Worm (Caenorhabditis elegans) whole organism, late embryonic: Measurements from ENCODE around the gene srh-45.
A peak's percentile ranks its signal among the peaks of the same experiment; 100 is the strongest.

Experiments
- K02D7.2 ChIP-seq: sonication (generic microtip); optimal IDR thresholded peaks from 2 replicates; lab custom pipeline; 2017; ENCODE audit warnings: mild to moderate bottlenecking, missing genetic modification characterization, missing compliant biosample characterization
- K09A11.1 ChIP-seq: sonication (generic microtip); optimal IDR thresholded peaks from 2 replicates; lab custom pipeline; 2017; ENCODE audit warnings: antibody characterized with exemption, mild to moderate bottlenecking, missing genetic modification characterization, missing compliant biosample characterization; ENCODE audit not compliant: insufficient read depth
- ceh-18 ChIP-seq: sonication (generic microtip); optimal IDR thresholded peaks from 2 replicates; lab custom pipeline; 2016; ENCODE audit warnings: missing genetic modification characterization, missing compliant biosample characterization
- ceh-19 ChIP-seq: fragments of 200-800 bp; sonication (Bioruptor generic); optimal IDR thresholded peaks from 2 replicates; lab custom pipeline; 2018; ENCODE audit warnings: mild to moderate bottlenecking, missing genetic modification characterization, missing compliant biosample characterization
- ceh-24 ChIP-seq: sonication (generic microtip); optimal IDR thresholded peaks from 2 replicates; lab custom pipeline; 2016; ENCODE audit warnings: mild to moderate bottlenecking, missing genetic modification characterization, missing compliant biosample characterization
- ceh-31 ChIP-seq: sonication (generic microtip); optimal IDR thresholded peaks from 2 replicates; lab custom pipeline; 2016; ENCODE audit warnings: missing genetic modification characterization, missing compliant biosample characterization
- ceh-34 ChIP-seq: sonication (generic microtip); optimal IDR thresholded peaks from 2 replicates; lab custom pipeline; 2016; ENCODE audit warnings: mild to moderate bottlenecking, missing genetic modification characterization, missing compliant biosample characterization
- ceh-48 ChIP-seq: sonication (generic microtip); optimal IDR thresholded peaks from 2 replicates; lab custom pipeline; 2016; ENCODE audit warnings: missing genetic modification characterization, inconsistent platforms, missing compliant biosample characterization
- ceh-6 ChIP-seq: fragments of 200-800 bp; sonication (Bioruptor generic); optimal IDR thresholded peaks from 2 replicates; lab custom pipeline; 2018; ENCODE audit warnings: mild to moderate bottlenecking, missing genetic modification characterization, missing compliant biosample characterization
- elt-2 ChIP-seq: sonication (generic microtip); optimal IDR thresholded peaks from 2 replicates; lab custom pipeline; 2016; ENCODE audit warnings: missing genetic modification reagents, missing genetic modification characterization, missing compliant biosample characterization
- ets-4 ChIP-seq: sonication (generic microtip); optimal IDR thresholded peaks from 2 replicates; lab custom pipeline; 2016; ENCODE audit warnings: missing genetic modification characterization, missing compliant biosample characterization
- fkh-10 ChIP-seq: fragments of 150-350 bp; optimal IDR thresholded peaks from 2 replicates; lab custom pipeline; 2014; ENCODE audit warnings: missing biosample characterization, missing genetic modification reagents, missing genetic modification characterization
- fkh-6 ChIP-seq: sonication (generic microtip); optimal IDR thresholded peaks from 2 replicates; lab custom pipeline; 2016; ENCODE audit warnings: missing genetic modification characterization, missing compliant biosample characterization
- gmeb-2 ChIP-seq: sonication (generic microtip); optimal IDR thresholded peaks from 2 replicates; lab custom pipeline; 2016; ENCODE audit warnings: missing genetic modification characterization, inconsistent platforms, missing compliant biosample characterization
- hlh-13 ChIP-seq: fragments of 200-800 bp; sonication (Bioruptor generic); optimal IDR thresholded peaks from 2 replicates; lab custom pipeline; 2018; ENCODE audit warnings: mild to moderate bottlenecking, missing genetic modification characterization, missing compliant biosample characterization
- hlh-6 ChIP-seq: sonication (generic microtip); optimal IDR thresholded peaks from 2 replicates; lab custom pipeline; 2016; ENCODE audit warnings: missing genotype, missing genetic modification characterization, missing compliant biosample characterization
- hlh-8 ChIP-seq: sonication (generic microtip); optimal IDR thresholded peaks from 2 replicates; lab custom pipeline; 2016; ENCODE audit warnings: missing genotype, missing genetic modification characterization, missing compliant biosample characterization
- madf-2 ChIP-seq: sonication (generic microtip); optimal IDR thresholded peaks from 2 replicates; lab custom pipeline; 2017; ENCODE audit warnings: missing genetic modification characterization, missing compliant biosample characterization
- mec-3 ChIP-seq: sonication (generic microtip); optimal IDR thresholded peaks from 2 replicates; lab custom pipeline; 2016; ENCODE audit warnings: borderline replicate concordance, missing genetic modification characterization, missing compliant biosample characterization
- nhr-11 ChIP-seq: fragments of 150-350 bp; optimal IDR thresholded peaks from 2 replicates; lab custom pipeline; 2014; ENCODE audit warnings: missing biosample characterization, missing genetic modification characterization
- nhr-232 ChIP-seq: sonication (generic microtip); optimal IDR thresholded peaks from 2 replicates; lab custom pipeline; 2016; ENCODE audit warnings: missing genetic modification characterization, missing compliant biosample characterization
- npax-4 ChIP-seq: sonication (generic microtip); optimal IDR thresholded peaks from 2 replicates; lab custom pipeline; 2016; ENCODE audit warnings: missing genetic modification characterization, missing compliant biosample characterization
- odd-2 ChIP-seq: sonication (generic microtip); optimal IDR thresholded peaks from 2 replicates; lab custom pipeline; 2017; ENCODE audit warnings: antibody characterized with exemption, mild to moderate bottlenecking, missing genetic modification characterization, missing compliant biosample characterization
- pag-3 ChIP-seq: sonication (generic microtip); optimal IDR thresholded peaks from 2 replicates; lab custom pipeline; 2016; ENCODE audit warnings: missing compliant biosample characterization, missing genetic modification characterization, borderline replicate concordance
- pax-1 ChIP-seq: fragments of 150-350 bp; optimal IDR thresholded peaks from 2 replicates; lab custom pipeline; 2014; ENCODE audit warnings: missing biosample characterization, missing genetic modification characterization
- pha-2 ChIP-seq: sonication (generic microtip); optimal IDR thresholded peaks from 2 replicates; lab custom pipeline; 2017; ENCODE audit warnings: mild to moderate bottlenecking, missing genetic modification characterization, missing compliant biosample characterization
- ref-2 ChIP-seq: sonication (generic microtip); optimal IDR thresholded peaks from 2 replicates; lab custom pipeline; 2016; ENCODE audit warnings: missing genetic modification characterization, missing compliant biosample characterization
- rnt-1 ChIP-seq: sonication (generic microtip); optimal IDR thresholded peaks from 2 replicates; lab custom pipeline; 2016; ENCODE audit warnings: missing genetic modification characterization, missing compliant biosample characterization
- sox-4 ChIP-seq: sonication (generic microtip); optimal IDR thresholded peaks from 2 replicates; lab custom pipeline; 2017; ENCODE audit warnings: mild to moderate bottlenecking, missing genetic modification characterization, inconsistent platforms, missing compliant biosample characterization
- syd-9 ChIP-seq: sonication (generic microtip); optimal IDR thresholded peaks from 2 replicates; lab custom pipeline; 2016; ENCODE audit warnings: mild to moderate bottlenecking, missing genetic modification characterization, moderate library complexity, missing compliant biosample characterization
- tbx-2 ChIP-seq: sonication (generic microtip); optimal IDR thresholded peaks from 2 replicates; lab custom pipeline; 2016; ENCODE audit warnings: missing genetic modification characterization, missing compliant biosample characterization
- tbx-7 ChIP-seq: sonication (generic microtip); optimal IDR thresholded peaks from 2 replicates; lab custom pipeline; 2016; ENCODE audit warnings: missing genotype, missing genetic modification characterization, missing compliant biosample characterization
- ttx-3 ChIP-seq: sonication (generic microtip); optimal IDR thresholded peaks from 2 replicates; lab custom pipeline; 2016; ENCODE audit warnings: missing genetic modification reagents, missing genetic modification characterization, missing compliant biosample characterization
- unc-42 ChIP-seq: sonication (generic microtip); optimal IDR thresholded peaks from 2 replicates; lab custom pipeline; 2016; ENCODE audit warnings: missing genotype, missing genetic modification characterization, missing compliant biosample characterization
- unc-86 ChIP-seq: sonication (generic microtip); optimal IDR thresholded peaks from 2 replicates; lab custom pipeline; 2016; ENCODE audit warnings: missing genetic modification characterization, missing compliant biosample characterization

The srh-45 gene

DNA sequence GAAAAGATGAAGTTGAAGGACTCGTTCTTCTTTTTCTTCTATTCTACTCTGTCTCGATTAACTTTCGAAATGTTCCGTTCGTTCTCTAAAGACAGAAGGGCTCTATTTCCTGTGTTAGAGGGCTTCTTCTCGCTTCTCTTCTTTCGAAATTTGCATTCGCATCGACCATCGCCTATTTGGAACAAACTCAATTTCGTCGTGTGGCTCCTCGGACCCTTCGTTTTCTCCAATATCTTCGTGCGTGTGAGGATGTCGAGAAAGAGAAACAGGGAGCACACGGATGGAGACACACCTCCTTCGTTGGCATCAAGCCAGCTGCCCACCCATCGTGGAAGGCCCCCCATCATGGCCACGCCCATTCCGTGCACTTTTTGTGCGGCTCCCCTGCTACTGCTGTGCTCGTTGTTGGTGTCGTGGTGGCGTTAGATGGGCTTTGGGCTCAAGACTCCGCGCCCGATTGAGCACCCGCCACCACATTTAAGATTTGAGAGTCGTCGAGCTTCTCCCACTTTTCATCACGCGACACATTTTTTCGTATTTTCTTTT, 36.4 kb upstream of the srh-45 start:
- peak; percentile 24 for TF ChIP-seq ceh-19 (GFP tag; lab: Kevin White, UChicago)
- peak; percentile 97 for TF ChIP-seq unc-42
- peak; percentile 16 for TF ChIP-seq ceh-34 (tag; lab: Kevin White, UChicago)
- TF ChIP-seq elt-2, result no peak
- TF ChIP-seq ref-2 (tag; lab: Kevin White, UChicago), result peak; percentile 26
- TF ChIP-seq fkh-10 (GFP tag; lab: Kevin White, UChicago), result no peak
- TF ChIP-seq tbx-2 (tag; lab: Kevin White, UChicago), result peak; percentile 13
- TF ChIP-seq ceh-31 (tag; lab: Kevin White, UChicago), result peak; percentile 38
- no peak for TF ChIP-seq nhr-11 (tag; lab: Kevin White, UChicago)

DNA sequence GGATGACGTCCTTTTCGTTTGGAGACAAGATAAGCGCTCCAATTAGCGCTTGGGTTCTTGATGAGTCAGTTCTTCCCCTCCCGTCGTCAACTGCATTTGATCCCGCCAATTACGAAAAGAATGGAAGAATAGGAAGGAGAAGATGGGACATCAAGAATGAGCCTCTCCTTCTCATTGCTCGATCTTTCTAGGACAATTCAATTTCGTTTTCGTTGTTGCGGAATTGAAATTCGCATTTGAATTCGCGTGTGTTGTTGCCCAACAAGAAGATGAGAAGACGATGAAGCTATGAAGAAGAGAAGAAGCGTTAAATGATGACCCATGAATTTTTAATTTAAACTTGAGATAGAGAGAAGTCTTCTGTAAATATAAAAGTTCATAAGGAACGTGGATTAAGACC, 32.1 kb upstream of the srh-45 start:
- TF ChIP-seq unc-42 (peak; percentile 90), npax-4 (no peak), madf-2 (tag; lab: Kevin White, UChicago) (no peak)

DNA sequence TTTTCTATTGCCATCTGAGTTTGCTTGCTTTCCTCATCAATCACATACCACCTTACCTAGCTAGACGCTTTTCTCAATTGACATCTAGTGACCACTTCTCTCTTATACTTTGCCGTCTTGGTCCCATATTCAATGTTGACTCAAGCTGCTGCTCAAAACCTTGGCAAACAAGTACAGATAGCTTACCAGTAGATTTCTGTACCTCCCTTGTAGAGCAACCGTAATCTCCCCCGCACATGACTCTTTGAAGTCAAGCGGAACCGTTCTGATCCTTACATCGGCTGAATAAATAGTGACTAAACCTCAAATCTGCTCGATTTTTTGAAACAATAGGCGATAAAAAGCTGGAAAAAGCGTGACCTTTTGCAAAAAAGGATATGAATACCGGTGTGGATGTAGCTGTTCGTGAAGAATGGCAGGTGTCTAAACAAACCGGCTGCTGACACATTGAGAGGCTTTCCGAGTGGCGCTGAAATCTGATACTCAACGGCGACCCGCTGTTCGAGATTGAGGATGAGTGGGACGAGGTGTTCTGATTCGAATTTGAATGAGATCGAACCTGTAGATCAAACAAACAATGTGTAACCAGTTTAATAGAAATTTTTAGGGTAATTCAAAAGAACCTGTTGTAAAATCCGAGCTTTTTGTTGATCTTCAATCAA, 31.1 kb upstream of the srh-45 start:
- TF ChIP-seq hlh-13 (GFP tag; lab: Kevin White, UChicago), result no peak
- TF ChIP-seq ceh-18, result no peak
- TF ChIP-seq K09A11.1 (tag; lab: Kevin White, UChicago), result no peak
- TF ChIP-seq ceh-48, result no peak
- TF ChIP-seq ttx-3, result no peak
- TF ChIP-seq pax-1, result peak; percentile 95
- TF ChIP-seq mec-3 (tag; lab: Kevin White, UChicago), result no peak
- no peak for TF ChIP-seq ceh-19 (GFP tag; lab: Kevin White, UChicago)
- TF ChIP-seq sox-4, result no peak
- peak; percentile 5 for TF ChIP-seq pha-2 (tag; lab: Kevin White, UChicago)
- no peak for TF ChIP-seq gmeb-2 (tag; lab: Kevin White, UChicago)
- no peak for TF ChIP-seq ceh-24
- peak; percentile 97 for TF ChIP-seq ceh-34 (tag; lab: Kevin White, UChicago)
- TF ChIP-seq hlh-6, result no peak
- TF ChIP-seq npax-4, result no peak
- no peak for TF ChIP-seq K02D7.2 (tag; lab: Kevin White, UChicago)
- TF ChIP-seq syd-9 (tag; lab: Kevin White, UChicago), result no peak
- no peak for TF ChIP-seq nhr-232
- no peak for TF ChIP-seq ceh-6 (GFP tag; lab: Kevin White, UChicago)
- no peak for TF ChIP-seq hlh-8
- TF ChIP-seq pag-3 (tag; lab: Kevin White, UChicago), result no peak
- TF ChIP-seq, all 69 proteins: peak for 3

DNA sequence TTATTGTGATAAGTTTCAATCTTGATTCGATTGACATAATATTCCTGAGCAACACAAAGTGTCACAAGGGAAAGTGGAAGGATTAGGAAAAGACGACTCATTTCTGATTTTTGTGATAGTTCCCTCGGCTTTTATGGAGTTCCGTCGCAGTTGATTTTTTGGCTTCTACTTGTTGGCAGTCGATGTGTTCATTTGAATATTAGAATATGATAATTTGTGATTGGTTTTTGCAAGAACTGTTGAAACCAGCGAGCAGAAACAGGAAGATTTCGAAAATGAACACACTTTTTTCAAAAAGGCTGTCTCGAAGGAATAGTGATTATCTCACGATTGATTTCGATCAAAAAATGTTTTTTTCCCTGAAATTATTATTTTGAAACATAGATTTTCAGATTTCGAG, 29.4 kb upstream of the srh-45 start, which contains the start of gene T02E9.6:
TSS of gene T02E9.6 (minus strand) at position 101 of the 400 bp plus-strand sequence.
- TF ChIP-seq ref-2 (tag; lab: Kevin White, UChicago), result no peak
- TF ChIP-seq syd-9 (tag; lab: Kevin White, UChicago), result no peak
- no peak for TF ChIP-seq tbx-7 (tag; lab: Kevin White, UChicago)
- no peak for TF ChIP-seq K09A11.1 (tag; lab: Kevin White, UChicago)
- no peak for TF ChIP-seq fkh-6 (tag; lab: Kevin White, UChicago)
- TF ChIP-seq ets-4 (tag; lab: Kevin White, UChicago), result no peak
- no peak for TF ChIP-seq fkh-10 (GFP tag; lab: Kevin White, UChicago)
- no peak for TF ChIP-seq ceh-24
- TF ChIP-seq pag-3 (tag; lab: Kevin White, UChicago), result no peak
- TF ChIP-seq hlh-13 (GFP tag; lab: Kevin White, UChicago), result no peak
- TF ChIP-seq odd-2 (tag; lab: Kevin White, UChicago), result no peak
- TF ChIP-seq unc-86 (tag; lab: Kevin White, UChicago), result no peak
- no peak for TF ChIP-seq rnt-1
- TF ChIP-seq sox-4, result no peak
